Worm (Caenorhabditis elegans) whole organism, late embryonic: ENCODE measurements around the gene zipt-7.1.

Experiments
- dve-1 ChIP-seq: sonication (generic microtip); optimal IDR thresholded peaks from 2 replicates; lab custom pipeline; 2017; ENCODE audit warnings: antibody characterized with exemption, mild to moderate bottlenecking, missing genetic modification characterization, missing compliant biosample characterization
- pag-3 ChIP-seq: sonication (generic microtip); optimal IDR thresholded peaks from 2 replicates; lab custom pipeline; 2016; ENCODE audit warnings: missing compliant biosample characterization, missing genetic modification characterization, borderline replicate concordance

DNA sequence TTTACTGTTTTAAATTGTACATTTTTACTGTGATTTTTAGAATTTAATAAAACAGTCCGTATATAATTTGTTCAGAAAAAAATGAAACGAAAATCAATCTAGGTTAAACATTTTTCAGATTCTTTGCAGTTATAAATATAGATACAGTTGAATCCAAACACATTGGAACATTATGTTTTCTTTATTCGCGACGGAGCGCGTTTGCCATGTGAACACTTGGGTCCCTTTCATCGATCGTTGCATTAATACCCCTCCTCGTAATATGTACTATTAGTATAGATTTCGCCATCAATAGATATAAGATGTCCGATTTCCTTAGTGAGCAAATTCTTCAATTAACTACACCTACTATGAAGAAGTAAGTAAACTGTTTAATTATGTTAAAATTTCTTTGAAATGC lies 47.1 kb upstream of the zipt-7.1 start, which contains the start of gene C49C3.8:
- TF ChIP-seq dve-1, result no peak
- no peak for TF ChIP-seq pag-3
